Fruit fly (Drosophila melanogaster): ENCODE data around the gene CG34299.

CG34299 gene

DNA sequence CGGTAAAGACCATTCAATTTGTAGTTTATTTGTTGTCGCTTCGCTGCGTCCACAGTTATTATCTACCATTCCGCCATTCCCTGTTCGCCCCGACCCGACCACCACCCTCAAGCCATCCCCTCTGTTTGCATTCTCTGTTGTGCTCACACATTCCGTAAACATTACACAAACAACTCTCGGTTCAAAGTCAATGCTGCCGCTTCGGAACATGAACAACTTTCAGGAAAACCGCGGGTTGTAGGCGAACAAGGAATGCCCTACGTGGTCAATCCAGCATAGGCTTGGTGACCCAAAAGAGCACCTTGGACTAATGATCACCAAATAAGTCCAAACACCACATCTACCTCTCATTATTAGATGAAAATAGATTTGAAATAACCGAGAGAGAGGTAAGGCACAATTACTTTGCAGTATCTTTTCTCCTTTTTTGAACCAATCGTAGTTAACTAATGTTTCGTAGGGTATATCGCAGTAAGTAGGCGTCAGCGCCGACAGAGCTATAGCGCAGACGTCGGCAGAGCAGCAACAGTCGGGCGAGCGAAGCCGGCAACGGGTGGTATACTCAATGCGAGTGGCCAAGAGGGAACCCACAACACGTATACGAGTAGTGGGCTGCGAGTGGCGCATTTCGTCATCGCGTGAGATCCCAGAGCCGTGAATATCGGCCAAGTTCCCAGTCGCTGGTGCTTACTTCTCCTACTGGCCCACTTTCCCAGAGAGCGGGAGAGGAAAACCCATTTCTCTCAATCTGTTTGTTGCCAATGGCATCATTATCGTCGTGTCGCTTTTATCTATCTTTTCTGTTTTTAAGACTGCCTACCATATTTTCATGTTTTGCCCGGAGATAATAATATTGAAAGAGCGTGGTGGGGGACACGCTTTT, 46.0 kb upstream of the CG34299 start:
- TF ChIP-seq Oli (tag; optimal IDR thresholded peaks at IDR 0.05) (peak; percentile 94), crc (GFP tag; optimal IDR thresholded peaks at IDR 0.05) (peak; percentile 95), pum (GFP tag; optimal IDR thresholded peaks at IDR 0.05) (peak; percentile 98), CG16863 (GFP tag; optimal IDR thresholded peaks at IDR 0.05) (peak; percentile 95), CG17328 (GFP tag; IDR thresholded peaks at IDR 0.05) (peak; percentile 70; the same call in 1 of the 2 replicates), Atf3 (GFP tag; optimal IDR thresholded peaks at IDR 0.05) (peak; percentile 85), Drgx (GFP tag; IDR thresholded peaks at IDR 0.05) (peak; percentile 73), CG9609 (GFP tag; optimal IDR thresholded peaks at IDR 0.05) (peak; percentile 95), CG9817 (tag; optimal IDR thresholded peaks at IDR 0.05) (peak; percentile 90), Hr39 (optimal IDR thresholded peaks at IDR 0.05) (no peak), trh (GFP tag; optimal IDR thresholded peaks at IDR 0.05) (peak; percentile 76), fd96Cb (tag; optimal IDR thresholded peaks at IDR 0.05) (peak; percentile 97), MESR4 (GFP tag; optimal IDR thresholded peaks at IDR 0.05) (no peak), klu (GFP tag; IDR thresholded peaks at IDR 0.05) (peak; percentile 91), Taf1 (GFP tag; IDR thresholded peaks at IDR 0.05) (peak; percentile 72), crp (GFP tag; optimal IDR thresholded peaks at IDR 0.05) (peak in 1 of 2 experiments; percentile 46), NK7.1 (GFP tag; optimal IDR thresholded peaks at IDR 0.05) (peak; percentile 97), cwo (GFP tag; optimal IDR thresholded peaks at IDR 0.05) (peak; percentile 97), jumu (GFP tag; optimal IDR thresholded peaks at IDR 0.05) (peak; percentile 97), trem (tag; optimal IDR thresholded peaks at IDR 0.05) (peak; percentile 92), Bteb2 (GFP tag; optimal IDR thresholded peaks at IDR 0.05) (peak; percentile 90), Ssrp (tag; optimal IDR thresholded peaks at IDR 0.05) (peak; percentile 90), CG34224 (GFP tag; IDR thresholded peaks at IDR 0.05; ENCODE audit: partially characterized antibody) (peak; percentile 32; the same call in 1 of the 3 replicates), Sox100B (GFP tag; optimal IDR thresholded peaks at IDR 0.05) (peak; percentile 96), CG18764 (GFP tag; optimal IDR thresholded peaks at IDR 0.05) (peak; percentile 96), CG9932 (GFP tag; IDR thresholded peaks at IDR 0.05) (peak; percentile 97), disco-r (GFP tag; optimal IDR thresholded peaks at IDR 0.05) (peak; percentile 89), nmo (GFP tag; optimal IDR thresholded peaks at IDR 0.05) (peak; percentile 98), ERR (GFP tag; optimal IDR thresholded peaks at IDR 0.05) (peak; percentile 97), PHDP (tag; optimal IDR thresholded peaks at IDR 0.05) (peak; percentile 91), CG5245 (GFP tag; optimal IDR thresholded peaks at IDR 0.05) (peak; percentile 96), dysf (GFP tag; IDR thresholded peaks at IDR 0.05) (peak; percentile 97), CG15269 (tag; optimal IDR thresholded peaks at IDR 0.05) (peak; percentile 91), stc (GFP tag; IDR thresholded peaks at IDR 0.05) (peak; percentile 92), Hr78 (GFP tag; optimal IDR thresholded peaks at IDR 0.05) (peak in 1 of 2 experiments; percentile 96), lbe (GFP tag; optimal IDR thresholded peaks at IDR 0.05) (no peak), Dad (GFP tag; optimal IDR thresholded peaks at IDR 0.05) (peak; percentile 97), Chrac-16 (GFP tag; optimal IDR thresholded peaks at IDR 0.05) (peak; percentile 89), Bdp1 (GFP tag; optimal IDR thresholded peaks at IDR 0.05) (peak; percentile 81), vvl (GFP tag; IDR thresholded peaks at IDR 0.05) (peak; percentile 95), Scr (GFP tag; IDR thresholded peaks at IDR 0.05; ENCODE audit: partially characterized antibody) (0 out of 2 replicates have a peak, but pooled peaks have one; percentile 24), Hr3 (GFP tag; optimal IDR thresholded peaks at IDR 0.05) (peak; percentile 92), Dll (GFP tag; IDR thresholded peaks at IDR 0.05; ENCODE audit: partially characterized antibody) (no peak), CG4854 (GFP tag; optimal IDR thresholded peaks at IDR 0.05) (peak; percentile 97), CG11560 (tag; IDR thresholded peaks at IDR 0.05) (peak; percentile 86), GATAe (GFP tag; conservative IDR thresholded peaks at IDR 0.05) (peak; percentile 77), Max (GFP tag; optimal IDR thresholded peaks at IDR 0.05) (peak; percentile 97), CG7839 (tag; optimal IDR thresholded peaks at IDR 0.05) (peak; percentile 97)

All from whole organism, embryonic.